Fruit fly (Drosophila melanogaster) whole organism, adult: ENCODE results near the gene Doc1.

ENCODE experiments used
- CG11617 ChIP-seq: fragments of 200-800 bp; sonication (Bioruptor generic); optimal IDR thresholded peaks from 2 replicates; lab custom pipeline; 2017; ENCODE audit warnings: mild to moderate bottlenecking, missing biosample characterization, missing genetic modification reagents, missing genetic modification characterization
- CG14711 ChIP-seq: fragments of 200-800 bp; sonication (Bioruptor generic); optimal IDR thresholded peaks from 2 replicates; lab custom pipeline; 2018; ENCODE audit warnings: missing biosample characterization, mild to moderate bottlenecking, missing genetic modification characterization, moderate library complexity
- CG7045 ChIP-seq: fragments of 200-800 bp; sonication (Bioruptor generic); optimal IDR thresholded peaks from 2 replicates; lab custom pipeline; 2017; ENCODE audit warnings: missing biosample characterization, mild to moderate bottlenecking, missing genetic modification characterization
- Clk ChIP-seq: fragments of 200-800 bp; sonication (Bioruptor generic); optimal IDR thresholded peaks from 2 replicates; lab custom pipeline; 2017; ENCODE audit warnings: missing biosample characterization, missing genetic modification characterization
- bab1 ChIP-seq: fragments of 200-800 bp; sonication (Bioruptor generic); optimal IDR thresholded peaks from 3 replicates; lab custom pipeline; 2019; ENCODE audit warnings: missing biosample characterization, mild to moderate bottlenecking, missing genetic modification characterization, moderate library complexity
- cic ChIP-seq: fragments of 200-800 bp; sonication (Bioruptor generic); optimal IDR thresholded peaks from 2 replicates; lab custom pipeline; 2017; ENCODE audit warnings: missing biosample characterization, mild to moderate bottlenecking, missing genetic modification characterization, moderate library complexity
- kay ChIP-seq: fragments of 200-800 bp; sonication (Bioruptor generic); peaks from one replicate; lab custom pipeline; 2016; ENCODE audit warnings: missing biosample characterization, missing genetic modification characterization, borderline replicate concordance
- toe ChIP-seq: fragments of 200-800 bp; sonication (Bioruptor generic); optimal IDR thresholded peaks from 2 replicates; lab custom pipeline; 2016; ENCODE audit warnings: missing biosample characterization, missing genetic modification characterization

dm6 chr3L:9002527-9002926 lies 38.6 kb upstream of the Doc1 start:
- TF ChIP-seq cic (GFP tag; lab: Kevin White, UChicago) (no peak), CG11617 (no peak), kay (GFP tag; lab: Kevin White, UChicago) (no peak), bab1 (GFP tag; lab: Kevin White, UChicago) (no peak), CG7045 (GFP tag; lab: Kevin White, UChicago) (no peak), Clk (GFP tag; lab: Kevin White, UChicago) (no peak), CG14711 (tag; lab: Kevin White, UChicago) (no peak), toe (no peak)
